Fruit fly (Drosophila melanogaster): Measurements from ENCODE around the gene tant.

DNA sequence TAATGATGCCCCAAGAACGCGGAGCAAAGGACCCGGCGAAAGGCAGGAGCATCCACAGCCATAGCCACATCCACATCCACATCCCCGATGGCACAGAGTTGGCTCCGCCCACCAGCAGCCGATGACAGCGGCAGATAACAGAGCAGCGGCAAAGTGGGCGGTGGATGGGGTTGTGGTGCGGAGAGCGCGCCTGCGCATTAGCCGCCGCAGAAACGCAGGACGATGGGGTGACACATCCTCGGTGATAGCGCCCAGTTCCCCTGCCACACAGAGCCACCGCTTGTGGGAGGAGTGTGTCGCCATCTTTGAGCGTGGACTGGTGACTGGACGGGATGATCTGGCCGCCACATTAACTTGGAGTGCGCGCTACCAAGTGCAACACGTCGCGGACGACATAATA, 42.3 kb downstream of the tant start, which contains the start of gene Ets65A:
- no peak for TF ChIP-seq Sox15 (GFP tag; optimal IDR thresholded peaks at IDR 0.05)
- TF ChIP-seq CG6854 (GFP tag; optimal IDR thresholded peaks at IDR 0.05) = no peak
- no peak for TF ChIP-seq eg (GFP tag; IDR thresholded peaks at IDR 0.05)
- TF ChIP-seq Blimp-1 (GFP tag; optimal IDR thresholded peaks at IDR 0.05) = no peak
- no peak for TF ChIP-seq CG8632 (GFP tag; optimal IDR thresholded peaks at IDR 0.05)
- TF ChIP-seq Ets96B (tag; optimal IDR thresholded peaks at IDR 0.05) = no peak
- TF ChIP-seq CG31627 (GFP tag; optimal IDR thresholded peaks at IDR 0.05) = no peak
- no peak for TF ChIP-seq CG11762 (GFP tag; optimal IDR thresholded peaks at IDR 0.05; ENCODE audit: insufficient read depth)
- TF ChIP-seq Gug (GFP tag; IDR thresholded peaks at IDR 0.05) = no peak
- TF ChIP-seq CG32006 (GFP tag; optimal IDR thresholded peaks at IDR 0.05) = no peak
- TF ChIP-seq CG10631 (GFP tag; optimal IDR thresholded peaks at IDR 0.05) = no peak
- no peak for TF ChIP-seq Hr39 (GFP tag; optimal IDR thresholded peaks at IDR 0.05)
- no peak for TF ChIP-seq CG8119 (GFP tag; IDR thresholded peaks at IDR 0.05)
